Worm (Caenorhabditis elegans): Measurements from ENCODE around the gene drl-1.

The drl-1 gene

ce11 chrIV:320380-320779 is 4.5 kb upstream of the drl-1 start, which contains the start of gene dsc-4:
Gene dsc-4, minus strand, starts transcription at chrIV:320544.
- TF ChIP-seq nhr-111 (GFP tag; optimal IDR thresholded peaks at IDR 0.05) (no peak), sdz-12 (GFP tag; optimal IDR thresholded peaks at IDR 0.05) (no peak), nhr-28 (tag; optimal IDR thresholded peaks at IDR 0.05) (peak; percentile 46), skn-1 (tag; optimal IDR thresholded peaks at IDR 0.05) (no peak), Y5F2A.4 (GFP tag; optimal IDR thresholded peaks at IDR 0.05) (no peak), mxl-3 (GFP tag; optimal IDR thresholded peaks at IDR 0.05) (no peak), ceh-28 (tag; optimal IDR thresholded peaks at IDR 0.05) (no peak), spr-3 (GFP tag; optimal IDR thresholded peaks at IDR 0.05) (no peak), dmd-6 (GFP tag; IDR thresholded peaks at IDR 0.05) (peak; percentile 26; the same call in 1 of the 2 replicates), ceh-82 (tag; optimal IDR thresholded peaks at IDR 0.05) (no peak), ceh-20 (GFP tag; IDR thresholded peaks at IDR 0.05) (no peak), daf-16 (GFP tag; optimal IDR thresholded peaks at IDR 0.05) (no peak), daf-16 (tag; optimal IDR thresholded peaks at IDR 0.05) (peak; percentile 60), saeg-2 (GFP tag; IDR thresholded peaks at IDR 0.05) (no peak), nhr-237 (tag; optimal IDR thresholded peaks at IDR 0.05) (no peak), daf-19 (GFP tag; conservative IDR thresholded peaks at IDR 0.05) (no peak), tra-1 (GFP tag; IDR thresholded peaks at IDR 0.05) (no peak), ztf-7 (tag; optimal IDR thresholded peaks at IDR 0.05) (no peak), jun-1 (tag; optimal IDR thresholded peaks at IDR 0.05) (no peak), aly-2 (tag; optimal IDR thresholded peaks at IDR 0.05) (no peak), ceh-32 (tag; optimal IDR thresholded peaks at IDR 0.05; ENCODE audit: poor library complexity) (no peak), egl-27 (tag; optimal IDR thresholded peaks at IDR 0.05) (no peak), ceh-62 (tag; optimal IDR thresholded peaks at IDR 0.05) (no peak), dve-1 (tag; optimal IDR thresholded peaks at IDR 0.05; ENCODE audit: insufficient read depth) (peak; percentile 24), lsy-2 (tag; optimal IDR thresholded peaks at IDR 0.05) (no peak), pqm-1 (tag; optimal IDR thresholded peaks at IDR 0.05) (peak; percentile 79), ceh-44 (GFP tag; IDR thresholded peaks at IDR 0.05) (no peak), set-16 (GFP tag; IDR thresholded peaks at IDR 0.05) (no peak), arid-1 (GFP tag; conservative IDR thresholded peaks at IDR 0.05) (no peak)

ce11 chrIV:322497-322896 is 2.4 kb upstream of the drl-1 start, which contains the start of gene grl-26:
Gene grl-26, minus strand, starts transcription at chrIV:322814.
- TF ChIP-seq ceh-28 (tag; optimal IDR thresholded peaks at IDR 0.05) (no peak), nhr-42 (GFP tag; IDR thresholded peaks at IDR 0.05) (peak; percentile 60; the same call in 1 of the 2 replicates), nhr-6 (tag; optimal IDR thresholded peaks at IDR 0.05) (no peak), Y48G9A.11 (GFP tag; IDR thresholded peaks at IDR 0.05) (peak; percentile 82), madf-9 (GFP tag; conservative IDR thresholded peaks at IDR 0.05) (peak; percentile 74), Y5F2A.4 (GFP tag; optimal IDR thresholded peaks at IDR 0.05) (peak; percentile 24), mxl-2 (GFP tag; conservative IDR thresholded peaks at IDR 0.05) (no peak), ZK546.5 (tag; optimal IDR thresholded peaks at IDR 0.05) (no peak), hmg-1.1 (GFP tag; IDR thresholded peaks at IDR 0.05) (peak; percentile 84), tra-1 (GFP tag; IDR thresholded peaks at IDR 0.05) (peak; percentile 75), nhr-25 (tag; optimal IDR thresholded peaks at IDR 0.05; ENCODE audit: borderline replicate concordance, insufficient read depth) (no peak), ztf-7 (tag; optimal IDR thresholded peaks at IDR 0.05) (peak; percentile 47), mdt-29 (GFP tag; IDR thresholded peaks at IDR 0.05) (peak; percentile 55; the same call in 1 of the 2 replicates), lin-13 (GFP tag; optimal IDR thresholded peaks at IDR 0.05) (no peak), sdz-12 (GFP tag; optimal IDR thresholded peaks at IDR 0.05) (peak; percentile 71), F10B5.3 (tag; optimal IDR thresholded peaks at IDR 0.05) (peak; percentile 2), skn-1 (tag; optimal IDR thresholded peaks at IDR 0.05) (no peak), ctbp-1 (GFP tag; IDR thresholded peaks at IDR 0.05) (peak; percentile 83), unc-130 (GFP tag; optimal IDR thresholded peaks at IDR 0.05) (peak; percentile 69), fos-1 (tag; optimal IDR thresholded peaks at IDR 0.05) (no peak), rbr-2 (tag; optimal IDR thresholded peaks at IDR 0.05) (peak; percentile 61), mes-2 (tag; optimal IDR thresholded peaks at IDR 0.05; ENCODE audit: poor library complexity, severe bottlenecking) (peak; percentile 80), F26F4.8 (GFP tag; conservative IDR thresholded peaks at IDR 0.05) (peak; percentile 86; the same call in 1 of the 2 replicates), daf-8 (GFP tag; IDR thresholded peaks at IDR 0.05) (no peak), dmd-9 (GFP tag; IDR thresholded peaks at IDR 0.05) (0 out of 2 replicates have a peak, but pooled peaks have one; percentile 58), nhr-28 (tag; optimal IDR thresholded peaks at IDR 0.05) (peak; percentile 38), vab-7 (GFP tag; IDR thresholded peaks at IDR 0.05) (peak; percentile 94), daf-12 (tag; optimal IDR thresholded peaks at IDR 0.05) (no peak), lin-15B (tag; optimal IDR thresholded peaks at IDR 0.05) (no peak)
